Fruit fly (Drosophila melanogaster): ENCODE measurements around the gene Cnot4.
A peak's percentile ranks its signal among the peaks of the same experiment; 100 is the strongest.

Cnot4 gene

dm6 chr2L:10428528-10428927 is 32.0 kb downstream of the Cnot4 start, which contains the start of gene CG5188 (continued):
- peak; percentile 49 for TF ChIP-seq Ets96B (tag; optimal IDR thresholded peaks at IDR 0.05)
- peak; percentile 16 for TF ChIP-seq CG31627 (GFP tag; optimal IDR thresholded peaks at IDR 0.05)
- no peak for TF ChIP-seq CG4318 (GFP tag; optimal IDR thresholded peaks at IDR 0.05)
- peak; percentile 51 for TF ChIP-seq OdsH (GFP tag; optimal IDR thresholded peaks at IDR 0.05)
- no peak for TF ChIP-seq vri (GFP tag; optimal IDR thresholded peaks at IDR 0.05)

dm6 chr2L:10430802-10431476 is 34.4 kb downstream of the Cnot4 start, which contains the start of the genes Bug22 and TfIIB:
TSS of gene Bug22 (minus strand) at chr2L:10430918.
TSS of gene TfIIB (plus strand) at chr2L:10431338.
- TF ChIP-seq CG6808 (GFP tag; optimal IDR thresholded peaks at IDR 0.05) = no peak
- TF ChIP-seq CG3032 (tag; optimal IDR thresholded peaks at IDR 0.05) = peak; percentile 59
- no peak for TF ChIP-seq salr (GFP tag; optimal IDR thresholded peaks at IDR 0.05)
- peak; percentile 53 for TF ChIP-seq Ets96B (tag; optimal IDR thresholded peaks at IDR 0.05)
- 0 out of 2 replicates have a peak, but pooled peaks have one; percentile 30 for TF ChIP-seq CG15336 (GFP tag; IDR thresholded peaks at IDR 0.05)
- peak; percentile 75 for TF ChIP-seq CG31627 (GFP tag; optimal IDR thresholded peaks at IDR 0.05)
- no peak for TF ChIP-seq Eip93F (GFP tag; optimal IDR thresholded peaks at IDR 0.05)
- peak; percentile 74 for TF ChIP-seq acj6 (GFP tag; optimal IDR thresholded peaks at IDR 0.05)
- peak; percentile 41 for TF ChIP-seq Sox15 (GFP tag; optimal IDR thresholded peaks at IDR 0.05)
- no peak for TF ChIP-seq spab (GFP tag; optimal IDR thresholded peaks at IDR 0.05)
- TF ChIP-seq fkh (GFP tag; optimal IDR thresholded peaks at IDR 0.05) = peak; percentile 68
- TF ChIP-seq CG6792 (GFP tag; optimal IDR thresholded peaks at IDR 0.05) = peak; percentile 57
- TF ChIP-seq Eip75B (GFP tag; optimal IDR thresholded peaks at IDR 0.05) = no peak
- peak; percentile 72 for TF ChIP-seq lz (GFP tag; optimal IDR thresholded peaks at IDR 0.05)
- TF ChIP-seq Hr4 (GFP tag; optimal IDR thresholded peaks at IDR 0.05) = no peak
- no peak for TF ChIP-seq CG8632 (GFP tag; optimal IDR thresholded peaks at IDR 0.05)
- no peak for TF ChIP-seq Blimp-1 (GFP tag; optimal IDR thresholded peaks at IDR 0.05)
- peak; percentile 82 for TF ChIP-seq esn (GFP tag; optimal IDR thresholded peaks at IDR 0.05)
- peak; percentile 78 for TF ChIP-seq cyc (GFP tag; optimal IDR thresholded peaks at IDR 0.05)
- TF ChIP-seq Smox (GFP tag; optimal IDR thresholded peaks at IDR 0.05) = no peak
- peak; percentile 69 for TF ChIP-seq topi (GFP tag; optimal IDR thresholded peaks at IDR 0.05)
- no peak for TF ChIP-seq vri (GFP tag; optimal IDR thresholded peaks at IDR 0.05)
- TF ChIP-seq CG6163 (GFP tag; IDR thresholded peaks at IDR 0.05) = peak; percentile 71; the same call in 2 of the 3 replicates
- no peak for TF ChIP-seq fd59A (GFP tag; optimal IDR thresholded peaks at IDR 0.05)
- TF ChIP-seq Lpt (GFP tag; optimal IDR thresholded peaks at IDR 0.05) = no peak
- TF ChIP-seq Ets21C (GFP tag; optimal IDR thresholded peaks at IDR 0.05) = no peak
- peak; percentile 25 for TF ChIP-seq CG8319 (GFP tag; optimal IDR thresholded peaks at IDR 0.05)
- peak; percentile 64 for TF ChIP-seq CG34406 (GFP tag; optimal IDR thresholded peaks at IDR 0.05)
- TF ChIP-seq Eip78C (GFP tag) = peak; percentile 91

dm6 chr2L:10435606-10436160 is 39.2 kb downstream of the Cnot4 start, which contains the start of the genes TBC1D16 and holn1:
TSS of gene TBC1D16 (minus strand) at chr2L:10435656.
TSS of gene holn1 (plus strand) at chr2L:10435995.
- TF ChIP-seq Eip75B (GFP tag; optimal IDR thresholded peaks at IDR 0.05) (no peak), Hr39 (GFP tag; optimal IDR thresholded peaks at IDR 0.05) (no peak), dsx (GFP tag; optimal IDR thresholded peaks at IDR 0.05; ENCODE audit: poor library complexity, severe bottlenecking) (no peak), CG10631 (GFP tag; optimal IDR thresholded peaks at IDR 0.05) (no peak), fkh (GFP tag; optimal IDR thresholded peaks at IDR 0.05) (peak; percentile 96), vri (GFP tag; optimal IDR thresholded peaks at IDR 0.05) (no peak), acj6 (GFP tag; optimal IDR thresholded peaks at IDR 0.05) (no peak), pdm3 (GFP tag; optimal IDR thresholded peaks at IDR 0.05) (no peak)

Measured in whole organism, prepupa.